Fruit fly (Drosophila melanogaster) whole organism, embryonic: ENCODE results near the gene CG6830.

Experiments used
- Atf-2 ChIP-seq: fragments of 200-800 bp; sonication (Bioruptor generic); optimal IDR thresholded peaks from 2 replicates; lab custom pipeline; 2016; ENCODE audit warnings: missing biosample characterization, missing genetic modification characterization
- Atf6 ChIP-seq: fragments of 200-800 bp; sonication (Bioruptor generic); IDR thresholded peaks from 2 replicates; pipeline ENCODE4 v1.3.6; 2022; ENCODE audit warnings: missing biosample characterization, missing genetic modification characterization
- Awh ChIP-seq: fragments of 200-800 bp; sonication (Bioruptor generic); IDR thresholded peaks from 2 replicates; pipeline ENCODE4, ENCODE4 v1.3.6; 2022; ENCODE audit warnings: missing biosample characterization, missing genetic modification characterization
- Bdp1 ChIP-seq: fragments of 200-800 bp; sonication (Bioruptor generic); optimal IDR thresholded peaks from 3 replicates; lab custom pipeline; 2016; ENCODE audit warnings: missing biosample characterization, missing genetic modification characterization
- Bteb2 ChIP-seq: fragments of 200-800 bp; sonication (Bioruptor generic); optimal IDR thresholded peaks from 2 replicates; lab custom pipeline; 2016; ENCODE audit warnings: missing biosample characterization, missing genetic modification characterization
- C15 ChIP-seq: fragments of 200-800 bp; sonication (Bioruptor generic); IDR thresholded peaks from 3 replicates; pipeline ENCODE4 v1.3.6; 2022; ENCODE audit warnings: missing biosample characterization, missing genetic modification characterization
- CG10462 ChIP-seq: fragments of 200-800 bp; sonication (Bioruptor generic); optimal IDR thresholded peaks from 2 replicates; lab custom pipeline; 2016; ENCODE audit warnings: missing biosample characterization, missing genetic modification characterization
- CG11695 ChIP-seq: fragments of 200-800 bp; sonication (Bioruptor generic); IDR thresholded peaks from 3 replicates; pipeline ENCODE4 v1.3.6; 2022; ENCODE audit warnings: missing biosample characterization, missing genetic modification characterization
- CG12236 ChIP-seq: fragments of 200-800 bp; sonication (Bioruptor generic); optimal IDR thresholded peaks from 2 replicates; lab custom pipeline; 2016; ENCODE audit warnings: missing biosample characterization, missing genetic modification characterization
- CG15601 ChIP-seq: fragments of 200-800 bp; sonication (Bioruptor generic); optimal IDR thresholded peaks from 3 replicates; lab custom pipeline; 2019; ENCODE audit warnings: missing biosample characterization, mild to moderate bottlenecking, missing genetic modification characterization, moderate library complexity
- CG16813 ChIP-seq: fragments of 200-800 bp; sonication (Bioruptor generic); IDR thresholded peaks from 3 replicates; pipeline ENCODE4 v1.3.6; 2022; ENCODE audit warnings: missing biosample characterization, missing genetic modification characterization; ENCODE audit not compliant: partially characterized antibody
- CG16863 ChIP-seq: fragments of 200-800 bp; sonication (Bioruptor generic); optimal IDR thresholded peaks from 3 replicates; lab custom pipeline; 2016; ENCODE audit warnings: missing biosample characterization, missing genetic modification characterization
- CG17359 ChIP-seq: fragments of 200-800 bp; sonication (Bioruptor generic); optimal IDR thresholded peaks from 3 replicates; lab custom pipeline; 2018; ENCODE audit warnings: missing biosample characterization, mild to moderate bottlenecking, missing genetic modification characterization, moderate library complexity
- CG17612 ChIP-seq: fragments of 200-800 bp; sonication (Bioruptor generic); IDR thresholded peaks from 2 replicates; pipeline ENCODE4 v1.3.6; 2022; ENCODE audit warnings: missing biosample characterization, missing genetic modification characterization
- CG18011 ChIP-seq: fragments of 200-800 bp; sonication (Bioruptor generic); optimal IDR thresholded peaks from 2 replicates; lab custom pipeline; 2017; ENCODE audit warnings: missing biosample characterization, missing genetic modification characterization, mild to moderate bottlenecking, moderate library complexity, missing genotype
- CG18599 ChIP-seq: fragments of 200-800 bp; sonication (Bioruptor generic); optimal IDR thresholded peaks from 3 replicates; lab custom pipeline; 2017; ENCODE audit warnings: missing biosample characterization, missing genetic modification characterization, mild to moderate bottlenecking, moderate library complexity, missing genetic modification reagents
- CG18764 ChIP-seq: fragments of 200-800 bp; sonication (Bioruptor generic); optimal IDR thresholded peaks from 3 replicates; lab custom pipeline; 2016; ENCODE audit warnings: missing biosample characterization, missing genetic modification characterization
- CG2116 ChIP-seq: fragments of 200-800 bp; sonication (Bioruptor generic); optimal IDR thresholded peaks from 3 replicates; lab custom pipeline; 2018; ENCODE audit warnings: missing biosample characterization, mild to moderate bottlenecking, missing genetic modification characterization
- CG31441 ChIP-seq: fragments of 200-800 bp; sonication (Bioruptor generic); IDR thresholded peaks from 2 replicates; pipeline ENCODE4 v1.3.6; 2022; ENCODE audit warnings: missing biosample characterization, missing genetic modification characterization
- CG4707 ChIP-seq: fragments of 200-800 bp; sonication (Bioruptor generic); optimal IDR thresholded peaks from 2 replicates; lab custom pipeline; 2018; ENCODE audit warnings: missing biosample characterization, mild to moderate bottlenecking, missing genetic modification characterization, moderate library complexity
- CG5245 ChIP-seq: fragments of 200-800 bp; sonication (Bioruptor generic); optimal IDR thresholded peaks from 3 replicates; lab custom pipeline; 2016; ENCODE audit warnings: missing biosample characterization, missing genetic modification characterization
- CG7745 ChIP-seq: fragments of 200-800 bp; sonication (Bioruptor generic); optimal IDR thresholded peaks from 2 replicates; lab custom pipeline; 2018; ENCODE audit warnings: missing biosample characterization, mild to moderate bottlenecking, missing genetic modification characterization, moderate library complexity
- CG8765 ChIP-seq: fragments of 200-800 bp; sonication (Bioruptor generic); IDR thresholded peaks from 2 replicates; pipeline ENCODE4 v1.3.6; 2022; ENCODE audit warnings: missing biosample characterization, missing genetic modification characterization
- CTCF ChIP-seq: fragments of 200-800 bp; sonication (Bioruptor generic); optimal IDR thresholded peaks from 2 replicates; lab custom pipeline; 2017; ENCODE audit warnings: missing biosample characterization, mild to moderate bottlenecking, missing genetic modification characterization, moderate library complexity
- D19B ChIP-seq: fragments of 200-800 bp; sonication (Bioruptor generic); optimal IDR thresholded peaks from 2 replicates; lab custom pipeline; 2017; ENCODE audit warnings: missing biosample characterization, mild to moderate bottlenecking, missing genetic modification characterization
- Mes4 ChIP-seq: fragments of 200-800 bp; sonication (Bioruptor generic); optimal IDR thresholded peaks from 2 replicates; lab custom pipeline; 2016; ENCODE audit warnings: missing biosample characterization, missing genetic modification characterization
- PHDP ChIP-seq: fragments of 200-800 bp; sonication (Bioruptor generic); optimal IDR thresholded peaks from 3 replicates; lab custom pipeline; 2018; ENCODE audit warnings: missing biosample characterization, mild to moderate bottlenecking, missing genetic modification characterization, moderate library complexity
- Poxn ChIP-seq: fragments of 200-800 bp; sonication (Bioruptor generic); IDR thresholded peaks from 2 replicates; pipeline ENCODE4 v1.3.6; 2022; ENCODE audit warnings: missing biosample characterization, missing genetic modification characterization
- Rx ChIP-seq: fragments of 200-800 bp; sonication (Bioruptor generic); IDR thresholded peaks from 2 replicates; pipeline ENCODE4 v1.3.6; 2022; ENCODE audit warnings: missing biosample characterization, missing genetic modification characterization
- TFAM ChIP-seq: fragments of 200-800 bp; sonication (Bioruptor generic); optimal IDR thresholded peaks from 2 replicates; lab custom pipeline; 2017; ENCODE audit warnings: missing biosample characterization, missing genetic modification characterization, inconsistent platforms
- ab ChIP-seq: fragments of 200-800 bp; sonication (Bioruptor generic); optimal IDR thresholded peaks from 2 replicates; lab custom pipeline; 2016; ENCODE audit warnings: missing biosample characterization, missing genetic modification characterization
- btn ChIP-seq: fragments of 200-800 bp; sonication (Bioruptor generic); optimal IDR thresholded peaks from 2 replicates; lab custom pipeline; 2016; ENCODE audit warnings: missing biosample characterization, missing genetic modification characterization
- caup ChIP-seq: fragments of 200-800 bp; sonication (Bioruptor generic); optimal IDR thresholded peaks from 3 replicates; lab custom pipeline; 2017; ENCODE audit warnings: missing biosample characterization, mild to moderate bottlenecking, missing genetic modification characterization, moderate library complexity; ENCODE audit not compliant: severe bottlenecking
- disco-r ChIP-seq: fragments of 200-800 bp; sonication (Bioruptor generic); optimal IDR thresholded peaks from 2 replicates; lab custom pipeline; 2016; ENCODE audit warnings: missing biosample characterization, missing genetic modification characterization
- dpn ChIP-seq, 2 experiments: fragments of 200-800 bp; sonication (Bioruptor generic); optimal IDR thresholded peaks; 3 replicates each; lab custom pipeline; 2016; ENCODE audit warnings: missing biosample characterization in 2 of 2, missing genetic modification characterization in 2 of 2
- fd96Cb ChIP-seq: fragments of 200-800 bp; sonication (Bioruptor generic); optimal IDR thresholded peaks from 2 replicates; lab custom pipeline; 2018; ENCODE audit warnings: missing biosample characterization, mild to moderate bottlenecking, missing genetic modification characterization, moderate library complexity
- fru ChIP-seq: fragments of >200 bp; optimal IDR thresholded peaks from 2 replicates; lab custom pipeline; 2017
- ftz-f1 ChIP-seq: fragments of 200-800 bp; sonication (Bioruptor generic); optimal IDR thresholded peaks from 2 replicates; lab custom pipeline; 2016; ENCODE audit warnings: missing biosample characterization, missing genetic modification characterization
- gcm ChIP-seq: fragments of 200-800 bp; sonication (Bioruptor generic); optimal IDR thresholded peaks from 2 replicates; lab custom pipeline; 2019; ENCODE audit warnings: missing biosample characterization, mild to moderate bottlenecking, missing genetic modification characterization, moderate library complexity
- grn ChIP-seq: fragments of 200-800 bp; sonication (Bioruptor generic); optimal IDR thresholded peaks from 3 replicates; lab custom pipeline; 2017; ENCODE audit warnings: missing biosample characterization, missing genetic modification characterization
- gsb ChIP-seq: fragments of 200-800 bp; sonication (Bioruptor generic); IDR thresholded peaks from 2 replicates; pipeline ENCODE4 v1.3.6; 2022; ENCODE audit warnings: missing biosample characterization, missing genetic modification characterization
- hb ChIP-seq: fragments of 200-800 bp; sonication (Bioruptor generic); IDR thresholded peaks from 3 replicates; pipeline ENCODE4 v1.3.6; 2022; ENCODE audit warnings: missing biosample characterization, missing genetic modification characterization; ENCODE audit not compliant: partially characterized antibody
- hkb ChIP-seq, 2 experiments: fragments of 200-800 bp in 1 of 2; fragments of >200 bp in 1 of 2; sonication (Bioruptor generic) in 1 of 2; IDR thresholded peaks in 1 of 2; optimal IDR thresholded peaks in 1 of 2; 2 replicates each; pipeline versions ENCODE4 v1.3.6 to Lab custom; 2017 to 2022; ENCODE audit warnings: missing biosample characterization in 1 of 2, missing genetic modification characterization in 1 of 2
- insv ChIP-seq, 2 experiments: fragments of 200-800 bp; sonication (Bioruptor generic); optimal IDR thresholded peaks; 3 replicates each; lab custom pipeline; 2016 to 2018; ENCODE audit warnings: missing biosample characterization in 2 of 2, missing genetic modification characterization in 2 of 2
- lov ChIP-seq, 2 experiments: fragments of 200-800 bp in 1 of 2; fragments of >200 bp in 1 of 2; sonication (Bioruptor generic) in 1 of 2; IDR thresholded peaks in 1 of 2; optimal IDR thresholded peaks in 1 of 2; 2 replicates in 1 of 2; 3 replicates in 1 of 2; pipeline versions ENCODE4 v1.3.6 to Lab custom; 2017 to 2022; ENCODE audit warnings: missing biosample characterization in 1 of 2, missing genetic modification characterization in 1 of 2
- nerfin-1 ChIP-seq: fragments of 200-800 bp; sonication (Bioruptor generic); optimal IDR thresholded peaks from 3 replicates; lab custom pipeline; 2019; ENCODE audit warnings: missing biosample characterization, mild to moderate bottlenecking, missing genetic modification characterization, moderate library complexity
- org-1 ChIP-seq: fragments of 200-800 bp; sonication (Bioruptor generic); optimal IDR thresholded peaks from 2 replicates; lab custom pipeline; 2017; ENCODE audit warnings: missing biosample characterization, missing genetic modification characterization
- otp ChIP-seq: fragments of 200-800 bp; sonication (Bioruptor generic); IDR thresholded peaks from 3 replicates; pipeline ENCODE4, ENCODE4 v1.3.6; 2022; ENCODE audit warnings: missing biosample characterization, missing genetic modification characterization
- sd ChIP-seq: fragments of 200-800 bp; sonication (Bioruptor generic); optimal IDR thresholded peaks from 3 replicates; lab custom pipeline; 2018; ENCODE audit warnings: missing biosample characterization, mild to moderate bottlenecking, missing genetic modification characterization, moderate library complexity
- sr ChIP-seq: fragments of 200-800 bp; sonication (Bioruptor generic); IDR thresholded peaks from 3 replicates; pipeline ENCODE4 v1.3.6; 2022; ENCODE audit warnings: missing biosample characterization, missing genetic modification characterization
- ssp ChIP-seq: fragments of 200-800 bp; sonication (Bioruptor generic); IDR thresholded peaks from 2 replicates; pipeline ENCODE4 v1.3.6; 2022; ENCODE audit warnings: missing biosample characterization, missing genetic modification characterization

Gene CG6830

dm6 chr3R:11661712-11662111, 22.4 kb downstream of the CG6830 start (continued):
- peak in 1 of 2 experiments; percentile 19 for TF ChIP-seq dpn (GFP tag; optimal IDR thresholded peaks at IDR 0.05; lab: Kevin White, UChicago)
- TF ChIP-seq Mes4 (GFP tag; lab: Kevin White, UChicago) = no peak
- TF ChIP-seq fd96Cb = peak; percentile 47
- TF ChIP-seq CG31441 (GFP tag; lab: Robert Waterston, UW) = peak; percentile 61
- peak; percentile 29 for TF ChIP-seq gcm (GFP tag; lab: Kevin White, UChicago)
- TF ChIP-seq CTCF = peak; percentile 10
- no peak for TF ChIP-seq TFAM (GFP tag; lab: Kevin White, UChicago)
- TF ChIP-seq CG16813 (GFP tag; lab: Robert Waterston, UW) = no peak
- TF ChIP-seq btn (GFP tag; lab: Kevin White, UChicago) = no peak
- TF ChIP-seq CG7745 = no peak
- TF ChIP-seq Atf6 (GFP tag; lab: Robert Waterston, UW) = peak; percentile 60; the same call in 1 of the 2 replicates
- TF ChIP-seq hb (GFP tag; lab: Robert Waterston, UW) = no peak
- TF ChIP-seq CG18011 (GFP tag; lab: Kevin White, UChicago) = no peak
- TF ChIP-seq ssp (GFP tag; lab: Robert Waterston, UW) = 0 out of 2 replicates have a peak, but pooled peaks have one; percentile 21
- TF ChIP-seq Bteb2 = no peak
- TF ChIP-seq Poxn = no peak
- TF ChIP-seq CG10462 (GFP tag; lab: Kevin White, UChicago) = no peak
- TF ChIP-seq D19B (GFP tag; lab: Kevin White, UChicago) = no peak
- TF ChIP-seq CG4707 (GFP tag; lab: Kevin White, UChicago) = peak; percentile 20
- TF ChIP-seq disco-r (GFP tag; lab: Kevin White, UChicago) = no peak
- peak; percentile 60; the same call in 1 of the 2 replicates for TF ChIP-seq Awh (GFP tag; lab: Robert Waterston, UW)
- no peak for TF ChIP-seq C15 (GFP tag; lab: Robert Waterston, UW)
- no peak for TF ChIP-seq grn (GFP tag; lab: Kevin White, UChicago)
- no peak for TF ChIP-seq ab (GFP tag; lab: Kevin White, UChicago)
- TF ChIP-seq CG17612 (GFP tag; lab: Robert Waterston, UW) = 0 out of 2 replicates have a peak, but pooled peaks have one; percentile 18
- peak; percentile 60 for TF ChIP-seq PHDP (tag; lab: Kevin White, UChicago)
- peak; percentile 30 for TF ChIP-seq caup
- TF ChIP-seq Bdp1 = no peak
- no peak for TF ChIP-seq ftz-f1 (GFP tag; lab: Kevin White, UChicago)
- TF ChIP-seq sd = peak; percentile 22
- TF ChIP-seq Atf-2 = no peak
- no peak for TF ChIP-seq CG16863
- no peak for TF ChIP-seq lov (optimal IDR thresholded peaks at IDR 0.05; lab: Kevin White, UChicago)
- no peak for TF ChIP-seq lov (GFP tag; IDR thresholded peaks at IDR 0.05; lab: Robert Waterston, UW)
- TF ChIP-seq CG8765 (GFP tag; lab: Robert Waterston, UW) = no peak
- no peak for TF ChIP-seq fru (lab: Kevin White, UChicago)
- TF ChIP-seq CG12236 (GFP tag; lab: Kevin White, UChicago) = no peak
- TF ChIP-seq CG11695 (GFP tag; lab: Robert Waterston, UW) = peak; percentile 57; the same call in 1 of the 3 replicates
- TF ChIP-seq nerfin-1 (tag; lab: Kevin White, UChicago) = peak; percentile 12
- TF ChIP-seq CG2116 (GFP tag; lab: Kevin White, UChicago) = no peak
- TF ChIP-seq otp = 0 out of 3 replicates have a peak, but pooled peaks have one; percentile 17
- no peak for TF ChIP-seq insv (GFP tag; optimal IDR thresholded peaks at IDR 0.05; lab: Kevin White, UChicago)
- TF ChIP-seq sr = 0 out of 3 replicates have a peak, but pooled peaks have one; percentile 4
- no peak for TF ChIP-seq CG5245 (GFP tag; lab: Kevin White, UChicago)
- no peak for TF ChIP-seq hkb (optimal IDR thresholded peaks at IDR 0.05; lab: Kevin White, UChicago)
- TF ChIP-seq hkb (GFP tag; IDR thresholded peaks at IDR 0.05; lab: Robert Waterston, UW) = peak; percentile 64
- no peak for TF ChIP-seq CG18764 (GFP tag; lab: Kevin White, UChicago)
- no peak for TF ChIP-seq gsb (GFP tag; lab: Robert Waterston, UW)
- peak; percentile 22 for TF ChIP-seq CG15601 (tag; lab: Kevin White, UChicago)
- peak; percentile 64 for TF ChIP-seq CG18599
- TF ChIP-seq Rx (GFP tag; lab: Robert Waterston, UW) = no peak
- no peak for TF ChIP-seq org-1 (GFP tag; lab: Kevin White, UChicago)
- peak; percentile 59 for TF ChIP-seq CG17359 (tag; lab: Kevin White, UChicago)
